Worm (Caenorhabditis elegans) whole organism, L3 larva: ENCODE measurements around the gene zmp-1.

Source experiments
- zag-1 ChIP-seq: fragments of 150-350 bp; optimal IDR thresholded peaks from 2 replicates; lab custom pipeline; 2014; ENCODE audit warnings: missing biosample characterization, missing genetic modification characterization
- ztf-11 ChIP-seq: fragments of 150-350 bp; optimal IDR thresholded peaks from 2 replicates; lab custom pipeline; 2014; ENCODE audit warnings: missing biosample characterization, missing genetic modification characterization

DNA sequence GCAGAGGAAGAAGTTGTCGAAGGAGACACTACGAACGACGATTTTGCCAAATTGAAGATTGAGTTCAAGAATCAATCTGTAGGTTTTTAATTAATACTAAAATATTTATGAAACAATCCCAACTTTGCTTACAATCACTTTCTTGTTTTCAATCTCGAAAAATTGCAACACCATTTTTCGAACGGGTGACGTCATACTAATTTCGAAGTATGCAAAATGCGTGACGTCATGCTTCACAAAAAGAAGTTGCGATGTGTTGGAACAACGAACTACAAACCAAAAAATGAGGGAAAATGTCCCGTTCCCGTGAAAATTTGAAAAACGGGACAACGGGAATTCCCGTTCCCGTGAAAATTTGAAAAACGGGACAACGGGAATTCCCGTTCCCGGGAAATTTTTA is 34.9 kb upstream of the zmp-1 start:
- no peak for TF ChIP-seq zag-1 (tag; lab: Kevin White, UChicago)
- no peak for TF ChIP-seq ztf-11
